Worm (Caenorhabditis elegans) whole organism, young adult: Measurements from ENCODE around the gene rps-1.

Source experiments
- C17E4.6 ChIP-seq: fragments of 200-800 bp; sonication (Bioruptor generic); IDR thresholded peaks from 2 replicates; pipeline ENCODE4 v1.3.6; 2022; ENCODE audit warnings: missing genetic modification reagents, missing genetic modification characterization, missing compliant biosample characterization
- D2030.7 ChIP-seq: fragments of 200-800 bp; sonication (Bioruptor generic); IDR thresholded peaks from 2 replicates; pipeline ENCODE4 v1.3.6; 2022; ENCODE audit warnings: missing genetic modification reagents, missing genetic modification characterization, missing compliant biosample characterization
- F10E7.11 ChIP-seq: sonication (generic microtip); optimal IDR thresholded peaks from 2 replicates; lab custom pipeline; 2017; ENCODE audit warnings: mild to moderate bottlenecking, missing genetic modification characterization, moderate library complexity, missing compliant biosample characterization
- F22D6.2 ChIP-seq: sonication (generic microtip); optimal IDR thresholded peaks from 2 replicates; lab custom pipeline; 2016; ENCODE audit warnings: mild to moderate bottlenecking, missing genetic modification characterization, missing compliant biosample characterization
- F52B5.7 ChIP-seq: sonication (generic microtip); optimal IDR thresholded peaks from 2 replicates; lab custom pipeline; 2016; ENCODE audit warnings: mild to moderate bottlenecking, missing genetic modification characterization, missing compliant biosample characterization
- F57C9.4 ChIP-seq: sonication (generic microtip); optimal IDR thresholded peaks from 2 replicates; lab custom pipeline; 2017; ENCODE audit warnings: mild to moderate bottlenecking, missing genetic modification characterization, missing compliant biosample characterization
- T07F8.4 ChIP-seq: sonication (generic microtip); optimal IDR thresholded peaks from 2 replicates; lab custom pipeline; 2016; ENCODE audit warnings: mild to moderate bottlenecking, missing genetic modification characterization, moderate library complexity, missing compliant biosample characterization
- Y95B8A.8 ChIP-seq: fragments of 200-800 bp; sonication (Bioruptor generic); IDR thresholded peaks from 2 replicates; pipeline ENCODE4 v1.3.6; 2022; ENCODE audit warnings: missing genetic modification reagents, missing genetic modification characterization, missing compliant biosample characterization
- akir-1 ChIP-seq: fragments of 200-800 bp; sonication (Bioruptor generic); optimal IDR thresholded peaks from 2 replicates; lab custom pipeline; 2018; ENCODE audit warnings: mild to moderate bottlenecking, missing genetic modification characterization, moderate library complexity, missing compliant biosample characterization
- aptf-2 ChIP-seq: fragments of 200-800 bp; sonication (Bioruptor generic); conservative IDR thresholded peaks from 2 replicates; pipeline ENCODE4 v1.3.6; 2022; ENCODE audit warnings: missing genetic modification reagents, missing genetic modification characterization, missing compliant biosample characterization
- attf-3 ChIP-seq: fragments of 200-800 bp; sonication (Bioruptor generic); conservative IDR thresholded peaks from 2 replicates; pipeline ENCODE4 v1.3.6; 2022; ENCODE audit warnings: missing genetic modification reagents, missing genetic modification characterization, missing compliant biosample characterization
- attf-5 ChIP-seq: fragments of 200-800 bp; sonication (Bioruptor generic); optimal IDR thresholded peaks from 2 replicates; lab custom pipeline; 2018; ENCODE audit warnings: mild to moderate bottlenecking, missing genetic modification characterization, missing compliant biosample characterization
- bed-2 ChIP-seq: fragments of 200-800 bp; sonication (Bioruptor generic); IDR thresholded peaks from 2 replicates; pipeline ENCODE4 v1.3.6; 2022; ENCODE audit warnings: missing genetic modification reagents, missing genetic modification characterization, missing compliant biosample characterization
- ceh-100 ChIP-seq: fragments of 200-800 bp; sonication (Bioruptor generic); IDR thresholded peaks from 2 replicates; pipeline ENCODE4 v1.3.6; 2022; ENCODE audit warnings: missing genetic modification reagents, missing genetic modification characterization, missing compliant biosample characterization
- ceh-27 ChIP-seq: fragments of 200-800 bp; sonication (Bioruptor generic); optimal IDR thresholded peaks from 2 replicates; lab custom pipeline; 2018; ENCODE audit warnings: mild to moderate bottlenecking, missing genetic modification characterization, moderate library complexity, missing compliant biosample characterization
- ceh-58 ChIP-seq: fragments of 200-800 bp; sonication (Bioruptor generic); IDR thresholded peaks from 2 replicates; pipeline ENCODE4 v1.3.6; 2022; ENCODE audit warnings: missing genetic modification characterization, missing compliant biosample characterization
- chd-7 ChIP-seq: sonication (generic microtip); optimal IDR thresholded peaks from 2 replicates; lab custom pipeline; 2016; ENCODE audit warnings: mild to moderate bottlenecking, missing genetic modification characterization, moderate library complexity, missing compliant biosample characterization
- egrh-3 ChIP-seq: fragments of 200-800 bp; sonication (Bioruptor generic); IDR thresholded peaks from 2 replicates; pipeline ENCODE4 v1.3.6; 2022; ENCODE audit warnings: missing genetic modification reagents, missing genetic modification characterization, missing compliant biosample characterization
- hlh-26 ChIP-seq: fragments of 200-800 bp; sonication (Bioruptor generic); conservative IDR thresholded peaks from 2 replicates; pipeline ENCODE4 v1.3.6; 2022; ENCODE audit warnings: missing genetic modification reagents, missing genetic modification characterization, missing compliant biosample characterization
- let-607 ChIP-seq, 2 experiments: fragments of 200-800 bp in 1 of 2; sonication (Bioruptor generic) in 1 of 2; sonication (generic microtip) in 1 of 2; optimal IDR thresholded peaks; 2 replicates each; lab custom pipeline; 2016 to 2018; ENCODE audit warnings: mild to moderate bottlenecking in 2 of 2, missing compliant biosample characterization in 2 of 2, missing genetic modification characterization in 2 of 2, moderate library complexity in 2 of 2, missing genotype in 1 of 2
- lir-1 ChIP-seq: fragments of 200-800 bp; sonication (Bioruptor generic); conservative IDR thresholded peaks from 2 replicates; pipeline ENCODE4 v1.3.6; 2022; ENCODE audit warnings: missing genetic modification reagents, missing genetic modification characterization, missing compliant biosample characterization
- madf-6 ChIP-seq: fragments of 200-800 bp; sonication (Bioruptor generic); IDR thresholded peaks from 2 replicates; pipeline ENCODE4 v1.3.6; 2022; ENCODE audit warnings: missing genetic modification reagents, missing genetic modification characterization, missing compliant biosample characterization
- madf-8 ChIP-seq: fragments of 200-800 bp; sonication (Bioruptor generic); conservative IDR thresholded peaks from 2 replicates; pipeline ENCODE4 v1.3.6; 2022; ENCODE audit warnings: missing genetic modification reagents, missing genetic modification characterization, missing compliant biosample characterization
- mcd-1 ChIP-seq: fragments of 200-800 bp; sonication (Bioruptor generic); IDR thresholded peaks from 2 replicates; pipeline ENCODE4 v1.3.6; 2022; ENCODE audit warnings: missing genetic modification reagents, missing genetic modification characterization, missing compliant biosample characterization
- mes-4 ChIP-seq: sonication (generic microtip); optimal IDR thresholded peaks from 2 replicates; lab custom pipeline; 2016; ENCODE audit warnings: missing genotype, missing genetic modification characterization, missing compliant biosample characterization
- nfya-1 ChIP-seq: sonication (generic microtip); optimal IDR thresholded peaks from 2 replicates; lab custom pipeline; 2017; ENCODE audit warnings: antibody characterized with exemption, missing compliant biosample characterization, missing genetic modification characterization, borderline replicate concordance; ENCODE audit not compliant: insufficient read depth
- nfya-2 ChIP-seq: fragments of 200-800 bp; sonication (Bioruptor generic); IDR thresholded peaks from 2 replicates; pipeline ENCODE4 v1.3.6; 2022; ENCODE audit warnings: missing genetic modification reagents, missing genetic modification characterization, missing compliant biosample characterization
- nhr-179 ChIP-seq: sonication (generic microtip); optimal IDR thresholded peaks from 2 replicates; lab custom pipeline; 2016; ENCODE audit warnings: mild to moderate bottlenecking, missing genetic modification characterization, missing compliant biosample characterization
- rcor-1 ChIP-seq: fragments of 200-800 bp; sonication (Bioruptor generic); IDR thresholded peaks from 2 replicates; pipeline ENCODE4 v1.3.6; 2022; ENCODE audit warnings: missing genetic modification reagents, missing genetic modification characterization, missing compliant biosample characterization
- rec-8 ChIP-seq, 2 experiments: sonication (generic microtip); optimal IDR thresholded peaks; 2 replicates each; lab custom pipeline; 2016; ENCODE audit warnings: mild to moderate bottlenecking in 2 of 2, missing genetic modification characterization in 2 of 2, missing genetic modification reagents in 2 of 2, missing genotype in 2 of 2, missing biosample characterization in 1 of 2, missing compliant biosample characterization in 1 of 2, moderate library complexity in 1 of 2
- sdz-38 ChIP-seq: sonication (generic microtip); optimal IDR thresholded peaks from 2 replicates; lab custom pipeline; 2016; ENCODE audit warnings: missing genotype, missing genetic modification characterization, missing compliant biosample characterization
- snpc-3.4 ChIP-seq: sonication (generic microtip); optimal IDR thresholded peaks from 2 replicates; lab custom pipeline; 2017; ENCODE audit warnings: missing genetic modification characterization, mild to moderate bottlenecking, missing compliant biosample characterization, antibody characterized with exemption, moderate library complexity, missing genotype, missing genetic modification reagents
- snpc-4 ChIP-seq, 5 experiments: fragments of 150-350 bp in 1 of 5; sonication (generic microtip) in 4 of 5; optimal IDR thresholded peaks; 2 replicates each; lab custom pipeline; 2014 to 2018; ENCODE audit warnings: missing genetic modification characterization in 5 of 5, missing biosample characterization in 3 of 5, antibody characterized with exemption in 2 of 5, mild to moderate bottlenecking in 2 of 5, missing compliant biosample characterization in 2 of 5, missing genotype in 2 of 5, moderate library complexity in 2 of 5, missing genetic modification reagents in 1 of 5
- tbp1 ChIP-seq: fragments of 200-800 bp; sonication (Bioruptor generic); optimal IDR thresholded peaks from 2 replicates; lab custom pipeline; 2018; ENCODE audit warnings: mild to moderate bottlenecking, missing genetic modification characterization, missing compliant biosample characterization
- unc-62 ChIP-seq: fragments of 150-350 bp; optimal IDR thresholded peaks from 2 replicates; lab custom pipeline; 2014; ENCODE audit warnings: missing biosample characterization, missing genetic modification reagents, missing genetic modification characterization
- zim-3 ChIP-seq: sonication (generic microtip); optimal IDR thresholded peaks from 2 replicates; lab custom pipeline; 2017; ENCODE audit warnings: mild to moderate bottlenecking, missing genetic modification characterization, moderate library complexity, missing compliant biosample characterization
- ztf-18 ChIP-seq: sonication (generic microtip); optimal IDR thresholded peaks from 2 replicates; lab custom pipeline; 2016; ENCODE audit warnings: missing genotype, mild to moderate bottlenecking, missing genetic modification characterization, missing compliant biosample characterization
- ztf-25 ChIP-seq: fragments of 200-800 bp; sonication (Bioruptor generic); IDR thresholded peaks from 2 replicates; pipeline ENCODE4 v1.3.6; 2022; ENCODE audit warnings: missing genetic modification reagents, missing genetic modification characterization, missing compliant biosample characterization
- ztf-26 ChIP-seq: sonication (generic microtip); optimal IDR thresholded peaks from 2 replicates; lab custom pipeline; 2017; ENCODE audit warnings: missing genetic modification characterization, missing compliant biosample characterization
- ztf-28 ChIP-seq: fragments of 200-800 bp; sonication (Bioruptor generic); IDR thresholded peaks from 2 replicates; pipeline ENCODE4 v1.3.6; 2022; ENCODE audit warnings: missing genetic modification reagents, missing genetic modification characterization, missing compliant biosample characterization
- ztf-6 ChIP-seq: fragments of 200-800 bp; sonication (Bioruptor generic); IDR thresholded peaks from 2 replicates; pipeline ENCODE4 v1.3.6; 2022; ENCODE audit warnings: missing genetic modification reagents, missing genetic modification characterization, missing compliant biosample characterization

rps-1 gene

ce11 chrIII:4508064-4508905 lies 32.6 kb downstream of the rps-1 start, which contains the start of the genes cct-5 and F25F2.1 (continued):
- TF ChIP-seq ztf-6 (no peak), F10E7.11 (tag; lab: Kevin White, UChicago) (no peak), tbp1 (peak; percentile 70), aptf-2 (GFP tag; lab: Robert Waterston, UW) (no peak), nfya-1 (tag; lab: Kevin White, UChicago) (no peak), lir-1 (GFP tag; lab: Robert Waterston, UW) (peak; percentile 67; the same call in 1 of the 2 replicates), snpc-4 (GFP tag; optimal IDR thresholded peaks at IDR 0.05; lab: Kevin White, UChicago) (no peak), snpc-4 (tag; optimal IDR thresholded peaks at IDR 0.05; lab: Kevin White, UChicago) (peak in 3 of 4 experiments; percentile 21 to 46 (median 38)), ztf-26 (tag; lab: Kevin White, UChicago) (no peak), egrh-3 (GFP tag; lab: Robert Waterston, UW) (no peak), zim-3 (tag; lab: Kevin White, UChicago) (no peak), F22D6.2 (tag; lab: Kevin White, UChicago) (no peak), chd-7 (tag; lab: Kevin White, UChicago) (no peak), hlh-26 (GFP tag; lab: Robert Waterston, UW) (no peak), D2030.7 (GFP tag; lab: Robert Waterston, UW) (peak; percentile 92), let-607 (tag; optimal IDR thresholded peaks at IDR 0.05; lab: Kevin White, UChicago) (no peak), ztf-25 (GFP tag; lab: Robert Waterston, UW) (no peak), attf-3 (no peak), rcor-1 (GFP tag; lab: Robert Waterston, UW) (peak; percentile 80), nhr-179 (no peak), nfya-2 (GFP tag; lab: Robert Waterston, UW) (no peak), unc-62 (GFP tag; lab: Kevin White, UChicago) (no peak), madf-6 (GFP tag; lab: Robert Waterston, UW) (peak; percentile 97), ztf-28 (GFP tag; lab: Robert Waterston, UW) (peak; percentile 43; the same call in 1 of the 2 replicates), bed-2 (no peak), madf-8 (peak; percentile 97), mes-4 (no peak), ceh-58 (no peak), F57C9.4 (tag; lab: Kevin White, UChicago) (no peak), T07F8.4 (no peak), ztf-18 (tag; lab: Kevin White, UChicago) (peak; percentile 79), ceh-100 (GFP tag; lab: Robert Waterston, UW) (no peak), Y95B8A.8 (0 out of 2 replicates have a peak, but pooled peaks have one; percentile 62), akir-1 (GFP tag; lab: Kevin White, UChicago) (no peak), rec-8 (tag; optimal IDR thresholded peaks at IDR 0.05; lab: Kevin White, UChicago) (no peak), C17E4.6 (GFP tag; lab: Robert Waterston, UW) (peak; percentile 61; the same call in 1 of the 2 replicates), attf-5 (GFP tag; lab: Kevin White, UChicago) (peak; percentile 59), F52B5.7 (tag; lab: Kevin White, UChicago) (no peak), sdz-38 (tag; lab: Kevin White, UChicago) (no peak), mcd-1 (GFP tag; lab: Robert Waterston, UW) (no peak; the same call in 1 of the 2 replicates), ceh-27 (GFP tag; lab: Kevin White, UChicago) (no peak), snpc-3.4 (tag; lab: Kevin White, UChicago) (peak; percentile 92)
